Worm (Caenorhabditis elegans) whole organism, young adult: ENCODE data around the gene Y36E3A.2.

ENCODE experiments used
- B0019.2 ChIP-seq: fragments of 200-800 bp; sonication (Bioruptor generic); conservative IDR thresholded peaks from 2 replicates; pipeline ENCODE4 v1.3.6; 2022; ENCODE audit warnings: missing genetic modification reagents, missing genetic modification characterization, missing compliant biosample characterization
- B0035.1 ChIP-seq: sonication (generic microtip); optimal IDR thresholded peaks from 2 replicates; lab custom pipeline; 2016; ENCODE audit warnings: missing genetic modification characterization, mild to moderate bottlenecking, missing compliant biosample characterization, missing genotype, missing genetic modification reagents
- B0336.3 ChIP-seq: fragments of 200-800 bp; sonication (Bioruptor generic); IDR thresholded peaks from 2 replicates; pipeline ENCODE4 v1.3.6; 2022; ENCODE audit warnings: missing genetic modification characterization, missing compliant biosample characterization
- C06A6.2 ChIP-seq: fragments of 200-800 bp; sonication (Bioruptor generic); conservative IDR thresholded peaks from 2 replicates; pipeline ENCODE4 v1.3.6; 2022; ENCODE audit warnings: missing genetic modification characterization, missing compliant biosample characterization
- D2030.7 ChIP-seq: fragments of 200-800 bp; sonication (Bioruptor generic); IDR thresholded peaks from 2 replicates; pipeline ENCODE4 v1.3.6; 2022; ENCODE audit warnings: missing genetic modification reagents, missing genetic modification characterization, missing compliant biosample characterization
- F37B4.10 ChIP-seq: fragments of 200-800 bp; sonication (Bioruptor generic); IDR thresholded peaks from 2 replicates; pipeline ENCODE4 v1.3.6; 2022; ENCODE audit warnings: missing genetic modification characterization, missing compliant biosample characterization
- F39B2.1 ChIP-seq: fragments of 200-800 bp; sonication (Bioruptor generic); IDR thresholded peaks from 2 replicates; pipeline ENCODE4 v1.3.6; 2022; ENCODE audit warnings: missing genetic modification reagents, missing genetic modification characterization, missing compliant biosample characterization
- T07F8.4 ChIP-seq: sonication (generic microtip); optimal IDR thresholded peaks from 2 replicates; lab custom pipeline; 2016; ENCODE audit warnings: mild to moderate bottlenecking, missing genetic modification characterization, moderate library complexity, missing compliant biosample characterization
- T26A5.8 ChIP-seq: sonication (generic microtip); optimal IDR thresholded peaks from 2 replicates; lab custom pipeline; 2016; ENCODE audit warnings: missing genetic modification characterization, missing compliant biosample characterization
- Y79H2A.3 ChIP-seq: fragments of 200-800 bp; sonication (Bioruptor generic); conservative IDR thresholded peaks from 2 replicates; pipeline ENCODE4 v1.3.6; 2022; ENCODE audit warnings: missing genetic modification reagents, missing genetic modification characterization, missing compliant biosample characterization
- aptf-3 ChIP-seq: fragments of 200-800 bp; sonication (Bioruptor generic); IDR thresholded peaks from 2 replicates; pipeline ENCODE4 v1.3.6; 2022; ENCODE audit warnings: missing genetic modification characterization, missing compliant biosample characterization
- athp-1 ChIP-seq: sonication (generic microtip); optimal IDR thresholded peaks from 2 replicates; lab custom pipeline; 2017; ENCODE audit warnings: mild to moderate bottlenecking, missing genetic modification characterization, missing compliant biosample characterization
- attf-3 ChIP-seq: fragments of 200-800 bp; sonication (Bioruptor generic); conservative IDR thresholded peaks from 2 replicates; pipeline ENCODE4 v1.3.6; 2022; ENCODE audit warnings: missing genetic modification reagents, missing genetic modification characterization, missing compliant biosample characterization
- ccch-3 ChIP-seq: fragments of 200-800 bp; sonication (Bioruptor generic); optimal IDR thresholded peaks from 2 replicates; lab custom pipeline; 2018; ENCODE audit warnings: mild to moderate bottlenecking, missing genetic modification characterization, missing compliant biosample characterization
- egl-44 ChIP-seq: fragments of 200-800 bp; sonication (Bioruptor generic); IDR thresholded peaks from 2 replicates; pipeline ENCODE4 v1.3.6; 2022; ENCODE audit warnings: missing genetic modification reagents, missing genetic modification characterization, missing compliant biosample characterization
- him-1 ChIP-seq: sonication (generic microtip); optimal IDR thresholded peaks from 2 replicates; lab custom pipeline; 2016; ENCODE audit warnings: missing genotype, missing genetic modification reagents, missing genetic modification characterization, missing compliant biosample characterization
- hlh-12 ChIP-seq: sonication (generic microtip); optimal IDR thresholded peaks from 2 replicates; lab custom pipeline; 2016; ENCODE audit warnings: missing genetic modification characterization, missing compliant biosample characterization
- hlh-26 ChIP-seq: fragments of 200-800 bp; sonication (Bioruptor generic); conservative IDR thresholded peaks from 2 replicates; pipeline ENCODE4 v1.3.6; 2022; ENCODE audit warnings: missing genetic modification reagents, missing genetic modification characterization, missing compliant biosample characterization
- hrde-1 ChIP-seq: sonication (generic microtip); optimal IDR thresholded peaks from 2 replicates; lab custom pipeline; 2016; ENCODE audit warnings: missing genetic modification characterization, mild to moderate bottlenecking, missing compliant biosample characterization, moderate library complexity, missing genotype, missing genetic modification reagents, borderline replicate concordance
- hsf-1 ChIP-seq: fragments of 200-800 bp; sonication (Bioruptor generic); IDR thresholded peaks from 2 replicates; pipeline ENCODE4 v1.3.6; 2022; ENCODE audit warnings: missing genetic modification reagents, missing genetic modification characterization, missing compliant biosample characterization
- lin-40 ChIP-seq: sonication (generic microtip); optimal IDR thresholded peaks from 2 replicates; lab custom pipeline; 2016; ENCODE audit warnings: missing genetic modification characterization, mild to moderate bottlenecking, missing compliant biosample characterization, missing genotype, missing genetic modification reagents
- lir-1 ChIP-seq: fragments of 200-800 bp; sonication (Bioruptor generic); conservative IDR thresholded peaks from 2 replicates; pipeline ENCODE4 v1.3.6; 2022; ENCODE audit warnings: missing genetic modification reagents, missing genetic modification characterization, missing compliant biosample characterization
- nfya-2 ChIP-seq: fragments of 200-800 bp; sonication (Bioruptor generic); IDR thresholded peaks from 2 replicates; pipeline ENCODE4 v1.3.6; 2022; ENCODE audit warnings: missing genetic modification reagents, missing genetic modification characterization, missing compliant biosample characterization
- nhr-179 ChIP-seq: sonication (generic microtip); optimal IDR thresholded peaks from 2 replicates; lab custom pipeline; 2016; ENCODE audit warnings: mild to moderate bottlenecking, missing genetic modification characterization, missing compliant biosample characterization
- nhr-27 ChIP-seq: fragments of 200-800 bp; sonication (Bioruptor generic); optimal IDR thresholded peaks from 2 replicates; lab custom pipeline; 2018; ENCODE audit warnings: mild to moderate bottlenecking, missing genetic modification characterization, moderate library complexity, missing compliant biosample characterization
- nhr-90 ChIP-seq: sonication (generic microtip); optimal IDR thresholded peaks from 2 replicates; lab custom pipeline; 2016; ENCODE audit warnings: missing genotype, mild to moderate bottlenecking, missing genetic modification characterization, missing compliant biosample characterization
- pha-4 ChIP-seq: fragments of 150-350 bp; sonication (generic microtip); optimal IDR thresholded peaks from 2 replicates; lab custom pipeline; 2014; ENCODE audit warnings: missing biosample characterization, missing genetic modification reagents, missing genetic modification characterization
- sea-2 ChIP-seq: fragments of 200-800 bp; sonication (Bioruptor generic); IDR thresholded peaks from 2 replicates; pipeline ENCODE4 v1.3.6; 2022; ENCODE audit warnings: missing genetic modification characterization, missing compliant biosample characterization
- sptf-2 ChIP-seq: fragments of 200-800 bp; sonication (Bioruptor generic); optimal IDR thresholded peaks from 2 replicates; lab custom pipeline; 2018; ENCODE audit warnings: mild to moderate bottlenecking, missing genetic modification characterization, missing compliant biosample characterization
- tlf-1 ChIP-seq: fragments of 200-800 bp; sonication (Bioruptor generic); optimal IDR thresholded peaks from 2 replicates; lab custom pipeline; 2018; ENCODE audit warnings: mild to moderate bottlenecking, missing genetic modification characterization, missing compliant biosample characterization
- unc-130 ChIP-seq: sonication (generic microtip); optimal IDR thresholded peaks from 2 replicates; lab custom pipeline; 2016; ENCODE audit warnings: missing genetic modification reagents, missing genetic modification characterization, missing compliant biosample characterization
- zfh-2 ChIP-seq: fragments of 200-800 bp; sonication (Bioruptor generic); conservative IDR thresholded peaks from 2 replicates; pipeline ENCODE4 v1.3.6; 2022; ENCODE audit warnings: missing genetic modification reagents, missing genetic modification characterization, missing compliant biosample characterization
- ztf-18 ChIP-seq: sonication (generic microtip); optimal IDR thresholded peaks from 2 replicates; lab custom pipeline; 2016; ENCODE audit warnings: missing genotype, mild to moderate bottlenecking, missing genetic modification characterization, missing compliant biosample characterization
- ztf-28 ChIP-seq: fragments of 200-800 bp; sonication (Bioruptor generic); IDR thresholded peaks from 2 replicates; pipeline ENCODE4 v1.3.6; 2022; ENCODE audit warnings: missing genetic modification reagents, missing genetic modification characterization, missing compliant biosample characterization
- ztf-3 ChIP-seq: fragments of 200-800 bp; sonication (Bioruptor generic); optimal IDR thresholded peaks from 2 replicates; lab custom pipeline; 2018; ENCODE audit warnings: mild to moderate bottlenecking, missing genetic modification characterization, missing compliant biosample characterization

The Y36E3A.2 gene

ce11 chrV:15465032-15465727 is 39.3 kb downstream of the Y36E3A.2 start, which contains the start of gene pqn-71 (continued):
- TF ChIP-seq sea-2 (GFP tag; lab: Robert Waterston, UW) (peak; percentile 71; the same call in 1 of the 2 replicates), nhr-27 (peak; percentile 88), athp-1 (peak; percentile 90), ztf-3 (peak; percentile 54), Y79H2A.3 (0 out of 2 replicates have a peak, but pooled peaks have one; percentile 52), nhr-90 (tag; lab: Kevin White, UChicago) (peak; percentile 98)

- TF ChIP-seq C06A6.2 (GFP tag; lab: Robert Waterston, UW) (no peak), zfh-2 (GFP tag; lab: Robert Waterston, UW) (peak; percentile 62)
Measured at ce11 chrV:15466017-15466416, 40.2 kb downstream of the Y36E3A.2 start.

DNA sequence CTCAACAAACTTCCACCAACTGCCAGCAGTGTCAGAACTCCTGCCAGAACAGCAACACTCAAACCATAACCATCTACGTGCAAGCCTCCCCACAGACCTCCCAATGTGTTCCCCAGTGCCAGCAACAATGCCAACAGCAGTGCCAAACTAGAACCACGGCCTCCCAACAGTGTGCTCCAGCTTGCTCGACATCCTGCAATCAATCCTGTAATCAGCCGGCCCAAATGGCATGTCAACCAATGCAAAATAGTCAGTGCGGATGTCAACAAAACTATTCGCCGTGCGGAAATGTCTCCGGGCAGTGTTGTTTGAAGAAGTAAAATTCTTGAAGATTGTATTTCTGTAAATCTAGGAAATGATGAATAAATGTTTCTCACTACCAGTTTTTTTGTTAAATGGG is 40.9 kb downstream of the Y36E3A.2 start:
- no peak for TF ChIP-seq ztf-18 (tag; lab: Kevin White, UChicago)
- no peak for TF ChIP-seq F37B4.10 (GFP tag; lab: Robert Waterston, UW)
- no peak for TF ChIP-seq hrde-1 (tag; lab: Kevin White, UChicago)
- no peak for TF ChIP-seq nhr-27
- TF ChIP-seq B0035.1, result no peak
- no peak for TF ChIP-seq sptf-2
- TF ChIP-seq nfya-2 (GFP tag; lab: Robert Waterston, UW), result no peak
- no peak for TF ChIP-seq ztf-28 (GFP tag; lab: Robert Waterston, UW)
- no peak for TF ChIP-seq attf-3 (GFP tag; lab: Robert Waterston, UW)
- no peak for TF ChIP-seq aptf-3 (GFP tag; lab: Robert Waterston, UW)
- no peak for TF ChIP-seq D2030.7
- TF ChIP-seq ccch-3 (GFP tag; lab: Kevin White, UChicago), result no peak
- no peak for TF ChIP-seq B0336.3 (GFP tag; lab: Robert Waterston, UW)
- no peak for TF ChIP-seq pha-4 (tag; lab: Kevin White, UChicago)
- no peak for TF ChIP-seq F39B2.1

ce11 chrV:15471029-15471428 is 45.2 kb downstream of the Y36E3A.2 start, which contains the start of gene dpf-1:
Gene dpf-1, plus strand, starts transcription at chrV:15471329.
- no peak for TF ChIP-seq unc-130
- no peak for TF ChIP-seq pha-4 (tag; lab: Kevin White, UChicago)
- no peak for TF ChIP-seq T07F8.4 (tag; lab: Kevin White, UChicago)
- TF ChIP-seq hsf-1 (GFP tag; lab: Robert Waterston, UW), result no peak
- TF ChIP-seq egl-44, result no peak
- TF ChIP-seq hrde-1 (tag; lab: Kevin White, UChicago), result no peak
- TF ChIP-seq ztf-3, result no peak
- no peak for TF ChIP-seq tlf-1 (GFP tag; lab: Kevin White, UChicago)
- no peak for TF ChIP-seq him-1 (tag; lab: Kevin White, UChicago)
- TF ChIP-seq T26A5.8, result no peak
- TF ChIP-seq hlh-12 (tag; lab: Kevin White, UChicago), result no peak
- TF ChIP-seq lin-40 (tag; lab: Kevin White, UChicago), result no peak
- no peak for TF ChIP-seq lir-1 (GFP tag; lab: Robert Waterston, UW)
- TF ChIP-seq B0019.2, result no peak
- no peak for TF ChIP-seq hlh-26 (GFP tag; lab: Robert Waterston, UW)
- TF ChIP-seq nhr-179, result no peak
- TF ChIP-seq athp-1, result no peak
- TF ChIP-seq, all 124 proteins: peak for 0
